Fruit fly (Drosophila melanogaster): ENCODE data around the gene CG3386.
A peak's percentile ranks its signal among the peaks of the same experiment; 100 is the strongest.

CG3386 gene

dm6 chr3L:642865-643738 is 39.2 kb downstream of the CG3386 start (continued):
- TF ChIP-seq Hr39 (optimal IDR thresholded peaks at IDR 0.05): no peak
- TF ChIP-seq maf-S (GFP tag; optimal IDR thresholded peaks at IDR 0.05): no peak
- TF ChIP-seq lov (optimal IDR thresholded peaks at IDR 0.05): no peak
- TF ChIP-seq lov (GFP tag; IDR thresholded peaks at IDR 0.05): peak; percentile 40; the same call in 1 of the 3 replicates
- peak; percentile 19 for TF ChIP-seq tup (GFP tag; optimal IDR thresholded peaks at IDR 0.05)
- no peak for TF ChIP-seq bcd (GFP tag; optimal IDR thresholded peaks at IDR 0.05)
- TF ChIP-seq CG10267 (tag; optimal IDR thresholded peaks at IDR 0.05): no peak
- TF ChIP-seq CG6272 (GFP tag; IDR thresholded peaks at IDR 0.05): no peak
- TF ChIP-seq CG4424 (GFP tag; optimal IDR thresholded peaks at IDR 0.05): no peak
- no peak for TF ChIP-seq dati (GFP tag; IDR thresholded peaks at IDR 0.05)
- TF ChIP-seq cwo (GFP tag; optimal IDR thresholded peaks at IDR 0.05): peak; percentile 74
- no peak for TF ChIP-seq Atf6 (GFP tag; IDR thresholded peaks at IDR 0.05)
- no peak for TF ChIP-seq CG31441 (GFP tag; IDR thresholded peaks at IDR 0.05)
- TF ChIP-seq Rx (GFP tag; IDR thresholded peaks at IDR 0.05): no peak
- TF ChIP-seq CG11504 (tag; optimal IDR thresholded peaks at IDR 0.05): no peak
- peak; percentile 63 for TF ChIP-seq her (GFP tag; optimal IDR thresholded peaks at IDR 0.05)
- TF ChIP-seq salm (tag; optimal IDR thresholded peaks at IDR 0.05): no peak
- no peak for TF ChIP-seq CG7372 (GFP tag; IDR thresholded peaks at IDR 0.05)
- TF ChIP-seq unc-4 (GFP tag; IDR thresholded peaks at IDR 0.05; ENCODE audit: partially characterized antibody): no peak
- no peak for TF ChIP-seq gcm2 (GFP tag; optimal IDR thresholded peaks at IDR 0.05)
- TF ChIP-seq vfl (GFP tag; optimal IDR thresholded peaks at IDR 0.05): no peak
- TF ChIP-seq Sox100B (GFP tag; optimal IDR thresholded peaks at IDR 0.05): no peak
- no peak for TF ChIP-seq Oli (tag; optimal IDR thresholded peaks at IDR 0.05)
- no peak for TF ChIP-seq sc (optimal IDR thresholded peaks at IDR 0.05)
- no peak for TF ChIP-seq sc (GFP tag; optimal IDR thresholded peaks at IDR 0.05)
- no peak for TF ChIP-seq CG6791 (GFP tag; IDR thresholded peaks at IDR 0.05; ENCODE audit: partially characterized antibody)
- no peak for TF ChIP-seq CG2712 (tag; optimal IDR thresholded peaks at IDR 0.05)
- TF ChIP-seq CG10654 (GFP tag; optimal IDR thresholded peaks at IDR 0.05): no peak
- peak; percentile 70 for TF ChIP-seq CrebB (tag; optimal IDR thresholded peaks at IDR 0.05)
- no peak for TF ChIP-seq Xrp1 (GFP tag; IDR thresholded peaks at IDR 0.05)
- no peak for TF ChIP-seq CG16815 (GFP tag; optimal IDR thresholded peaks at IDR 0.05)
- no peak for TF ChIP-seq repo (GFP tag; optimal IDR thresholded peaks at IDR 0.05)
- peak; percentile 81 for TF ChIP-seq CG34376 (GFP tag; optimal IDR thresholded peaks at IDR 0.05)
- TF ChIP-seq zen2 (GFP tag; IDR thresholded peaks at IDR 0.05; ENCODE audit: partially characterized antibody): 0 out of 3 replicates have a peak, but pooled peaks have one; percentile 24
- TF ChIP-seq CG9932 (GFP tag; IDR thresholded peaks at IDR 0.05): no peak
- no peak for TF ChIP-seq wor (GFP tag; IDR thresholded peaks at IDR 0.05)
- TF ChIP-seq Lim3 (GFP tag; IDR thresholded peaks at IDR 0.05): no peak
- TF ChIP-seq dmrt99B (tag; optimal IDR thresholded peaks at IDR 0.05): no peak
- TF ChIP-seq Neu2 (GFP tag; optimal IDR thresholded peaks at IDR 0.05; ENCODE audit: borderline replicate concordance): no peak
- TF ChIP-seq gro (GFP tag; optimal IDR thresholded peaks at IDR 0.05): peak; percentile 0
- TF ChIP-seq CG14014 (GFP tag; IDR thresholded peaks at IDR 0.05): peak; percentile 13; the same call in 1 of the 2 replicates
- no peak for TF ChIP-seq Xbp1 (GFP tag; optimal IDR thresholded peaks at IDR 0.05)
- peak; percentile 53 for TF ChIP-seq wek (GFP tag; optimal IDR thresholded peaks at IDR 0.05)
- TF ChIP-seq CG8924 (tag; optimal IDR thresholded peaks at IDR 0.05): no peak
- peak; percentile 0 for TF ChIP-seq CG2116 (GFP tag; optimal IDR thresholded peaks at IDR 0.05)
- no peak for TF ChIP-seq CG5953 (GFP tag; IDR thresholded peaks at IDR 0.05)
- TF ChIP-seq CG18011 (GFP tag; optimal IDR thresholded peaks at IDR 0.05): no peak
- TF ChIP-seq CG14710 (tag; optimal IDR thresholded peaks at IDR 0.05): no peak
- no peak for TF ChIP-seq PHDP (tag; optimal IDR thresholded peaks at IDR 0.05)
- TF ChIP-seq HLH54F (GFP tag; optimal IDR thresholded peaks at IDR 0.05): no peak
